Worm (Caenorhabditis elegans) whole organism, L2 larva: Measurements from ENCODE around the gene srbc-77.
"Not testable (repeated sequence)": the region's sequence is repeated elsewhere in the genome, so short reads cannot be mapped to it uniquely, and the experiment has no call there.

Experiments
- fos-1 ChIP-seq: fragments of 150-350 bp; optimal IDR thresholded peaks from 2 replicates; lab custom pipeline; 2014; ENCODE audit warnings: missing biosample characterization, missing genetic modification characterization
- lsy-2 ChIP-seq, 2 experiments: fragments of 150-350 bp in 1 of 2; sonication (generic microtip) in 1 of 2; optimal IDR thresholded peaks; 2 replicates each; lab custom pipeline; 2014 to 2017; ENCODE audit warnings: missing biosample characterization in 2 of 2, missing genetic modification characterization in 2 of 2
- nhr-10 ChIP-seq: sonication (generic microtip); optimal IDR thresholded peaks from 2 replicates; lab custom pipeline; 2017; ENCODE audit warnings: missing biosample characterization, missing genetic modification characterization
- unc-62 ChIP-seq: fragments of 150-350 bp; optimal IDR thresholded peaks from 2 replicates; lab custom pipeline; 2014; ENCODE audit warnings: missing biosample characterization, missing genetic modification reagents, missing genetic modification characterization
- zag-1 ChIP-seq: fragments of 150-350 bp; optimal IDR thresholded peaks from 2 replicates; lab custom pipeline; 2014; ENCODE audit warnings: missing biosample characterization, missing genetic modification characterization
- ztf-11 ChIP-seq: sonication (generic microtip); optimal IDR thresholded peaks from 2 replicates; lab custom pipeline; 2017; ENCODE audit warnings: missing biosample characterization, missing genetic modification characterization

ce11 chrV:15905530-15905929, 24.5 kb upstream of the srbc-77 start, which contains the start of the genes F35E8.1 and F35E8.2:
- TF ChIP-seq zag-1; unc-62; nhr-10; lsy-2 (tag; optimal IDR thresholded peaks at IDR 0.05; lab: Kevin White, UChicago); ztf-11; fos-1 (tag; lab: Kevin White, UChicago): not testable (repeated sequence)
